Fruit fly (Drosophila melanogaster): ENCODE results near the gene mRpL28.

DNA sequence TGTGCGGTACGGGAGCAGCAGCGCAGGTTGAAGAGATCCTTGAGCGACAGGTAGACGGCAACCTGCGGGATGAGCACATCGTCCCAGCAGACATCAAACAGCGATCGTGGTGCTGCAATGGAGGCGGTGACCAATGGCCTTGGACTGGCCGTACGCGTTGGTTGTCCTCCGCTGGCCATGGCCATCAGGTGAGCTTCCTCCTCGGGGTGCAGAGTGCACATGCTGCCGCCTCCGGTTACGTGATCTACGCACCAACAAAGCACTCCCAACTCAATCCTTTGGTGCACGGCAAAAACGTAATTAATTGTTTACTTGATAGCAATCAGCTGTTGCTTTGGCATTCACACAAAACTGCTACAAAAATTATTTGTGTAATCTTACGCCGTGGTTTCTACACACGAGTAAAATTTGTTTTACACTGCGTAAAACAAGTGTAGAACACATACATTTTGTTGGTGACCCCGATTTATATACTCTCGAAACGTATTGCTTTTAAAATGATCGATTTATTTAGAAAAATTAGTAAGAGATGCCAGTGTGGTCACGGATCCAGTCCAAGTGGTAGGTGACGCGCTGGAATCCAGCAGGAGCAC lies 24.2 kb upstream of the mRpL28 start, which contains the start of gene jet:
- TF ChIP-seq Ets98B (GFP tag; IDR thresholded peaks at IDR 0.05) = no peak
- TF ChIP-seq rn (GFP tag; IDR thresholded peaks at IDR 0.05) = no peak
- no peak for TF ChIP-seq EcR (GFP tag; optimal IDR thresholded peaks at IDR 0.05)
- no peak for TF ChIP-seq CG13204 (GFP tag; optimal IDR thresholded peaks at IDR 0.05)

All from whole organism, pupa.